Worm (Caenorhabditis elegans): ENCODE results near the gene smvt-1.

smvt-1 gene

ce11 chrX:2526078-2526477 lies 22.7 kb downstream of the smvt-1 start (continued):
- TF ChIP-seq him-1 (tag; optimal IDR thresholded peaks at IDR 0.05) = no peak
- no peak for TF ChIP-seq F23B12.7 (tag; optimal IDR thresholded peaks at IDR 0.05; ENCODE audit: insufficient read depth)
- 0 out of 2 replicates have a peak, but pooled peaks have one; percentile 17 for TF ChIP-seq Y56A3A.18 (GFP tag; IDR thresholded peaks at IDR 0.05)
- peak; percentile 8 for TF ChIP-seq madf-10 (tag; optimal IDR thresholded peaks at IDR 0.05)
- TF ChIP-seq tlf-1 (GFP tag; optimal IDR thresholded peaks at IDR 0.05) = no peak
- peak; percentile 29 for TF ChIP-seq mxl-1 (tag; optimal IDR thresholded peaks at IDR 0.05)
- no peak for TF ChIP-seq bed-1 (GFP tag; IDR thresholded peaks at IDR 0.05)
- TF ChIP-seq ceh-91 (GFP tag; IDR thresholded peaks at IDR 0.05) = no peak
- TF ChIP-seq lin-40 (tag; optimal IDR thresholded peaks at IDR 0.05) = no peak
- TF ChIP-seq ekl-4 (GFP tag; IDR thresholded peaks at IDR 0.05) = 0 out of 2 replicates have a peak, but pooled peaks have one; percentile 22
- TF ChIP-seq nhr-80 (tag; optimal IDR thresholded peaks at IDR 0.05) = no peak
- no peak for TF ChIP-seq F55B11.4 (tag; optimal IDR thresholded peaks at IDR 0.05; ENCODE audit: borderline replicate concordance, insufficient read depth)
- peak; percentile 47 for TF ChIP-seq hmg-1.2 (GFP tag; IDR thresholded peaks at IDR 0.05)
- no peak for TF ChIP-seq sdz-38 (tag; optimal IDR thresholded peaks at IDR 0.05)
- TF ChIP-seq nhr-179 (tag; optimal IDR thresholded peaks at IDR 0.05) = no peak
- TF ChIP-seq ccch-3 (GFP tag; optimal IDR thresholded peaks at IDR 0.05) = no peak
- TF ChIP-seq chd-7 (tag; optimal IDR thresholded peaks at IDR 0.05) = no peak
- TF ChIP-seq athp-1 (tag; optimal IDR thresholded peaks at IDR 0.05) = no peak
- TF ChIP-seq snpc-1.1 (tag; optimal IDR thresholded peaks at IDR 0.05; ENCODE audit: insufficient read depth) = no peak
- no peak for TF ChIP-seq ZK185.1 (tag; optimal IDR thresholded peaks at IDR 0.05; ENCODE audit: poor library complexity, severe bottlenecking)
- no peak for TF ChIP-seq rcor-1 (GFP tag; IDR thresholded peaks at IDR 0.05)
- TF ChIP-seq F49E8.2 (tag; optimal IDR thresholded peaks at IDR 0.05; ENCODE audit: insufficient read depth) = no peak
- TF ChIP-seq pbrm-1 (GFP tag; IDR thresholded peaks at IDR 0.05) = peak; percentile 62; the same call in 1 of the 2 replicates
- TF ChIP-seq attf-5 (GFP tag; optimal IDR thresholded peaks at IDR 0.05) = no peak
- TF ChIP-seq C17E4.6 (GFP tag; IDR thresholded peaks at IDR 0.05) = no peak
- TF ChIP-seq madf-3 (GFP tag; IDR thresholded peaks at IDR 0.05) = no peak
- no peak for TF ChIP-seq ceh-79 (tag; optimal IDR thresholded peaks at IDR 0.05)
- no peak for TF ChIP-seq Y67H2A.10 (GFP tag; conservative IDR thresholded peaks at IDR 0.05)
- TF ChIP-seq nfyb-1 (GFP tag; IDR thresholded peaks at IDR 0.05) = no peak
- no peak for TF ChIP-seq gei-17 (GFP tag; optimal IDR thresholded peaks at IDR 0.05)

ce11 chrX:2522658-2523057 lies 26.1 kb downstream of the smvt-1 start:
- TF ChIP-seq bed-1 (GFP tag; IDR thresholded peaks at IDR 0.05) = no peak
- peak; percentile 40; the same call in 1 of the 2 replicates for TF ChIP-seq dox-1 (GFP tag; IDR thresholded peaks at IDR 0.05)
- no peak for TF ChIP-seq pbrm-1 (GFP tag; IDR thresholded peaks at IDR 0.05)
- TF ChIP-seq nhr-27 (tag; optimal IDR thresholded peaks at IDR 0.05) = no peak
- TF ChIP-seq mel-28 (tag; optimal IDR thresholded peaks at IDR 0.05; ENCODE audit: borderline replicate concordance) = no peak
- TF ChIP-seq ztf-3 (GFP tag; optimal IDR thresholded peaks at IDR 0.05) = no peak
- TF ChIP-seq nfya-2 (GFP tag; IDR thresholded peaks at IDR 0.05) = no peak

ce11 chrX:2520461-2520860 lies 28.3 kb downstream of the smvt-1 start:
- TF ChIP-seq lsy-27 (tag; optimal IDR thresholded peaks at IDR 0.05; ENCODE audit: borderline replicate concordance, insufficient read depth) (no peak), rcor-1 (GFP tag; IDR thresholded peaks at IDR 0.05) (no peak), K11D2.4 (GFP tag; IDR thresholded peaks at IDR 0.05) (no peak), snpc-3.4 (tag; optimal IDR thresholded peaks at IDR 0.05) (no peak)

Measured in whole organism, young adult.